Worm (Caenorhabditis elegans): ENCODE measurements around the gene Y44F5A.1.

ce11 chrIII:4221527-4221926 is 25.9 kb downstream of the Y44F5A.1 start:
- TF ChIP-seq ceh-16 (tag; optimal IDR thresholded peaks at IDR 0.05) = no peak
- TF ChIP-seq R02D3.7 (tag; optimal IDR thresholded peaks at IDR 0.05) = no peak
- no peak for TF ChIP-seq nhr-12 (tag; optimal IDR thresholded peaks at IDR 0.05)
- no peak for TF ChIP-seq zag-1 (tag; optimal IDR thresholded peaks at IDR 0.05)
- TF ChIP-seq unc-62 (GFP tag; optimal IDR thresholded peaks at IDR 0.05) = no peak
- TF ChIP-seq lin-39 (tag; optimal IDR thresholded peaks at IDR 0.05) = no peak
- TF ChIP-seq egl-27 (tag; optimal IDR thresholded peaks at IDR 0.05) = no peak

Data from whole organism, L2 larva.